Worm (Caenorhabditis elegans): Measurements from ENCODE around the gene snx-13.

DNA sequence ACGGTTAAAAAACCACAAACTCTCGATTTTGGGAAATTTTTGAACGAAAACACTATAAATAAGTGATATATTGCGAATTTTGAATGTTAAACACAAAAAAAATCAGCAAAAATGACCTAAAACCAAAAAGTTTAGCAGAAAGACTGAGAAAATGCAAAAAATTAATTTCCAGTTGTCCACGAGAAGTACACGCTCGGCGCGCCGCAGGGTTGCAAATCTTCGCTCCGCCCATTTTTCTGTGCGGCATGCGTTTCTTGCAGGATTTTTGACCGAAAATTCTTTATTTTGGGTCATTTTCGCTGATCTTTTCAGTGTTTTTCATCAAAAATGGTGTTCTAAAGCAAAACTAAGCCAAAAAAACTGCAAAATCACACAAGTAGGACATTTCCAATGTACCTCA lies 2.4 kb downstream of the snx-13 start:
- no peak for TF ChIP-seq hnd-1 (tag; optimal IDR thresholded peaks at IDR 0.05)
- no peak for TF ChIP-seq hmg-4 (GFP tag; optimal IDR thresholded peaks at IDR 0.05)
- TF ChIP-seq tbx-37 (GFP tag; conservative IDR thresholded peaks at IDR 0.05) = no peak
- TF ChIP-seq sea-1 (GFP tag; conservative IDR thresholded peaks at IDR 0.05) = no peak
- no peak for TF ChIP-seq hmbx-1 (tag; optimal IDR thresholded peaks at IDR 0.05)
